Worm (Caenorhabditis elegans) whole organism, young adult: ENCODE measurements around the gene str-193.

Experiments
- F49E8.2 ChIP-seq: sonication (generic microtip); optimal IDR thresholded peaks from 3 replicates; lab custom pipeline; 2017; ENCODE audit warnings: missing genetic modification characterization, mild to moderate bottlenecking, missing compliant biosample characterization, antibody characterized with exemption, moderate library complexity; ENCODE audit not compliant: insufficient read depth
- F57A8.1 ChIP-seq: fragments of 200-800 bp; sonication (Bioruptor generic); optimal IDR thresholded peaks from 2 replicates; lab custom pipeline; 2018; ENCODE audit warnings: mild to moderate bottlenecking, missing genetic modification characterization, moderate library complexity, missing compliant biosample characterization
- attf-3 ChIP-seq: fragments of 200-800 bp; sonication (Bioruptor generic); conservative IDR thresholded peaks from 2 replicates; pipeline ENCODE4 v1.3.6; 2022; ENCODE audit warnings: missing genetic modification reagents, missing genetic modification characterization, missing compliant biosample characterization
- egl-18 ChIP-seq: fragments of 200-800 bp; sonication (Bioruptor generic); IDR thresholded peaks from 2 replicates; pipeline ENCODE4 v1.3.6; 2022; ENCODE audit warnings: missing genetic modification reagents, missing genetic modification characterization, missing compliant biosample characterization
- hlh-26 ChIP-seq: fragments of 200-800 bp; sonication (Bioruptor generic); conservative IDR thresholded peaks from 2 replicates; pipeline ENCODE4 v1.3.6; 2022; ENCODE audit warnings: missing genetic modification reagents, missing genetic modification characterization, missing compliant biosample characterization
- hmg-20 ChIP-seq: fragments of 200-800 bp; sonication (Bioruptor generic); IDR thresholded peaks from 2 replicates; pipeline ENCODE4 v1.3.6; 2022; ENCODE audit warnings: missing genetic modification reagents, missing genetic modification characterization, missing compliant biosample characterization
- lin-40 ChIP-seq: sonication (generic microtip); optimal IDR thresholded peaks from 2 replicates; lab custom pipeline; 2016; ENCODE audit warnings: missing genetic modification characterization, mild to moderate bottlenecking, missing compliant biosample characterization, missing genotype, missing genetic modification reagents
- lir-1 ChIP-seq: fragments of 200-800 bp; sonication (Bioruptor generic); conservative IDR thresholded peaks from 2 replicates; pipeline ENCODE4 v1.3.6; 2022; ENCODE audit warnings: missing genetic modification reagents, missing genetic modification characterization, missing compliant biosample characterization
- madf-3 ChIP-seq: fragments of 200-800 bp; sonication (Bioruptor generic); IDR thresholded peaks from 2 replicates; pipeline ENCODE4 v1.3.6; 2022; ENCODE audit warnings: missing genetic modification reagents, missing genetic modification characterization, missing compliant biosample characterization
- madf-8 ChIP-seq: fragments of 200-800 bp; sonication (Bioruptor generic); conservative IDR thresholded peaks from 2 replicates; pipeline ENCODE4 v1.3.6; 2022; ENCODE audit warnings: missing genetic modification reagents, missing genetic modification characterization, missing compliant biosample characterization
- ztf-26 ChIP-seq: sonication (generic microtip); optimal IDR thresholded peaks from 2 replicates; lab custom pipeline; 2017; ENCODE audit warnings: missing genetic modification characterization, missing compliant biosample characterization

DNA sequence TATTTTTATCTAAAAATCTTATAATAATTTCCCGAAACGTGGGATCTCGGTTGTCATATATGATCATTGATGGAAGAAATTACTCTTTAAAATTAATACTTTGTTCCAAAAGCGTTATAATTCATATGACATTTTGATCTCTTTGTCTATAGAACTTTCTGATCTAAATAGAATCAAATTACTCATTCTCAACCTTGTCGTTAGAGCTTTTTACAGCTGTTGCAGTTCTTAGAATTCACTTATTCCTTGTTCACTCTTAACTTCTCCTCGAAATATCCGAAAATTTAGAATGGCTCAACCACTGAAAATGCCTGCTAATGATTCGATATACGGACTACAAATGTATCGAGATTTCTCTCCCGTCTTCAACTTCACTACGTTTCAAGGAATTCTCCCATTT is 10.5 kb downstream of the str-193 start, which contains the start of gene sru-29:
- TF ChIP-seq madf-3 (no peak), egl-18 (GFP tag; lab: Robert Waterston, UW) (no peak), lin-40 (tag; lab: Kevin White, UChicago) (no peak), hlh-26 (no peak), F57A8.1 (GFP tag; lab: Kevin White, UChicago) (no peak), attf-3 (GFP tag; lab: Robert Waterston, UW) (no peak), F49E8.2 (tag; lab: Kevin White, UChicago) (no peak), hmg-20 (no peak), ztf-26 (tag; lab: Kevin White, UChicago) (no peak), lir-1 (GFP tag; lab: Robert Waterston, UW) (no peak), madf-8 (GFP tag; lab: Robert Waterston, UW) (no peak)
